Worm (Caenorhabditis elegans): ENCODE results near the gene srd-3.

The srd-3 gene

DNA sequence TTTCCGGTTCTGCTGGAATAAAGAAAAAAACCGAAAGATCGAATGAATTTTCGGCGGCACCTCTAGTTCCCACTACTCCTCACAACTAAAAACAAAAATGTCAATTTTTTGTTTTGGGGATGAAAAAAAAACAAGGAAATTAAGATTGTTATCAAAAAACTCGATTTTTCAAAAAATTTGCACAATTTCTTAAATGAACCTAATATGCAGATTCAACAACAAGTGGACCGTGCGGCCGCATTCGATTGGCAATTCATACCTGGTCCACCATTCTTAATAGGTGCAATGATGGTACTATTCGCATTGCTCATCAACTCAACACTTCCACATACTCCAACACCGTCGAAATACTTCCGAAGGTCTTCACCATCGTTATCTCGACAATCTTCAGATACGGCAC lies 22.7 kb upstream of the srd-3 start:
- TF ChIP-seq aly-2 (tag; optimal IDR thresholded peaks at IDR 0.05) (no peak), C34B4.2 (tag; optimal IDR thresholded peaks at IDR 0.05) (no peak), ceh-82 (tag; optimal IDR thresholded peaks at IDR 0.05) (no peak), unc-130 (tag; optimal IDR thresholded peaks at IDR 0.05) (no peak), lin-15B (tag; optimal IDR thresholded peaks at IDR 0.05) (no peak)

DNA sequence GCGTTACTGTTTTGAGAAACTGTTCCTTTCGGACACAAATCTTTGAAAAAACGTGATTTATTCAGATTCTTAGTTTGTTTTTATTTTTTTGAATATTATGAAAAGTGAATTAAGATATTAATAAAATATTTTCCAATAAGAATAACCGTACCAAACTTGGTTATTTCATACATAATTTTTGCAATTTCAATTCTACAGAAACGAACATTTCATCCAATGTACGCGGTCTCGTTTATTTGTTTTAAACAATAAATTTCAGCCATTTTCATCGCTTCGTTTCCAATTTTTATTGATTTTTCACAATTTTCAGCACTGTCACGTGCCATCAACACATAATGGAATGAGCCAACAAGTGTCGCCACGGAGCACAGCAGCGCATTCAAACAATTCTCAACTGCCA lies 18.1 kb upstream of the srd-3 start, which contains the start of gene T25D3.4:
TSS of gene T25D3.4 (plus strand) at position 301 of the 400 bp plus-strand sequence.
- no peak for TF ChIP-seq snpc-4 (tag; optimal IDR thresholded peaks at IDR 0.05)
- peak; percentile 4 for TF ChIP-seq nhr-90 (tag; optimal IDR thresholded peaks at IDR 0.05; ENCODE audit: poor library complexity)
- TF ChIP-seq alr-1 (tag; optimal IDR thresholded peaks at IDR 0.05; ENCODE audit: borderline replicate concordance), result no peak
- no peak for TF ChIP-seq sptf-1 (tag; optimal IDR thresholded peaks at IDR 0.05)
- TF ChIP-seq lin-39 (tag; optimal IDR thresholded peaks at IDR 0.05), result no peak
- no peak for TF ChIP-seq ztf-11 (tag; optimal IDR thresholded peaks at IDR 0.05)
- TF ChIP-seq Y116A8C.19 (tag; optimal IDR thresholded peaks at IDR 0.05; ENCODE audit: borderline replicate concordance), result no peak
- no peak for TF ChIP-seq ceh-88 (GFP tag; IDR thresholded peaks at IDR 0.05)
- TF ChIP-seq mdl-1 (tag; optimal IDR thresholded peaks at IDR 0.05), result no peak
- no peak for TF ChIP-seq ceh-63 (GFP tag; optimal IDR thresholded peaks at IDR 0.05)
- no peak for TF ChIP-seq dpl-1 (GFP tag; optimal IDR thresholded peaks at IDR 0.05)
- no peak for TF ChIP-seq xbp-1 (tag; optimal IDR thresholded peaks at IDR 0.05)
- no peak for TF ChIP-seq lir-3 (tag; optimal IDR thresholded peaks at IDR 0.05; ENCODE audit: poor library complexity)
- TF ChIP-seq pax-3 (tag; optimal IDR thresholded peaks at IDR 0.05), result peak; percentile 48
- peak in 1 of 2 experiments; percentile 23 for TF ChIP-seq lin-35 (GFP tag; optimal IDR thresholded peaks at IDR 0.05)
- peak in 1 of 2 experiments; percentile 49 for TF ChIP-seq lsy-2 (tag; optimal IDR thresholded peaks at IDR 0.05)
- no peak for TF ChIP-seq C34B4.2 (tag; optimal IDR thresholded peaks at IDR 0.05)
- TF ChIP-seq zip-4 (GFP tag; optimal IDR thresholded peaks at IDR 0.05), result no peak

DNA sequence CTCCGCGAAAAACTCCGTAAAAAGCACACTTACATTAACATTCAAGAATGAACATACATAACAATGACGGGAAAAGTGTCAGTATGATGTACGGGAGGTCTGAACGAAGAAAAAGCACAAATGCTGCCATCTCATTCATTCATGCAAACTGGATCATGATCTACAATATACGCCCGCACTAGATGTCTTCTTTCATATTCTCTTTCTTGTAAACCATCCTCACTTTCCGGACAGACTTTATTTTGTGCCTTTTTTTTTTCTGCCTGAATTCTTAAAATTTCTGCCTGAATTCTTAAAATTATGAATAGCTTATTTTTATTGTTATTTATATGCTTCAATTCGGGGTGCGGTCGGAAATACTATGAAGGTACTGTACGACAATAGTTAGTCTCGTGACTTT lies 6.3 kb upstream of the srd-3 start, which contains the start of gene K10B4.1:
TSS of gene K10B4.1 (plus strand) at position 301 of the 400 bp plus-strand sequence.
- no peak for TF ChIP-seq C16A3.4 (tag; optimal IDR thresholded peaks at IDR 0.05)
- TF ChIP-seq nhr-85 (tag), result peak; percentile 0

ce11 chrII:133548-134275 lies 4.9 kb upstream of the srd-3 start, which contains the start of gene cwn-1:
cwn-1 (minus strand) TSS chrII:133598.
- TF ChIP-seq dsc-1 (tag; optimal IDR thresholded peaks at IDR 0.05) (peak; percentile 78), fkh-4 (tag; optimal IDR thresholded peaks at IDR 0.05; ENCODE audit: borderline replicate concordance) (peak; percentile 42), unc-130 (tag; optimal IDR thresholded peaks at IDR 0.05) (no peak), egl-13 (tag; optimal IDR thresholded peaks at IDR 0.05) (no peak)

DNA sequence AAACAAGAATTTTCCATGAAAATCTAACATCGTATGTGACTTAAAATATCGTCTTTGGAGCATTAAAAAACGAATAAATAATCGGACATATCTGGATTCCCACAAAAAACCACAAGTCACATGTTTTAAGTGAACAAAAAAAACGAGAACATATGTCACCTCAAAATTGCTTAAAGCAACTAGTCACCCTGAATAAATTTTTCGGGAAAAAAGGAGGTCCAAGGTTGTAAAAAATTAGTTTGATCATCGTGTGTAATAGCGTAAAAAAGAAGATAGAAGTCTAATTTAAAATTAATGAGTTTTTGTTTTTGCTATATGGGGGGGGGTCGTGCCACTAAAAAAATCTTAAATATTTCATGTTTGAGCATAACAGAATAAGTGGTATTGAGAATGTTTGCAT lies 941 bp upstream of the srd-3 start:
- TF ChIP-seq nhr-19 (GFP tag; conservative IDR thresholded peaks at IDR 0.05), result no peak
- peak; percentile 89 for TF ChIP-seq dsc-1 (tag; optimal IDR thresholded peaks at IDR 0.05)
- TF ChIP-seq grh-1 (GFP tag; IDR thresholded peaks at IDR 0.05), result no peak
- no peak for TF ChIP-seq nhr-11 (tag; optimal IDR thresholded peaks at IDR 0.05)
- TF ChIP-seq efl-3 (GFP tag; optimal IDR thresholded peaks at IDR 0.05), result no peak
- no peak for TF ChIP-seq ceh-88 (GFP tag; IDR thresholded peaks at IDR 0.05)
- TF ChIP-seq elt-3 (tag; optimal IDR thresholded peaks at IDR 0.05), result no peak
- TF ChIP-seq unc-30 (tag; optimal IDR thresholded peaks at IDR 0.05), result no peak
- peak; percentile 63 for TF ChIP-seq fkh-4 (tag; optimal IDR thresholded peaks at IDR 0.05; ENCODE audit: borderline replicate concordance)
- TF ChIP-seq pag-3 (tag; optimal IDR thresholded peaks at IDR 0.05; ENCODE audit: borderline replicate concordance, insufficient read depth), result no peak
- TF ChIP-seq tlp-1 (tag; optimal IDR thresholded peaks at IDR 0.05), result no peak
